Worm (Caenorhabditis elegans): Measurements from ENCODE around the gene thn-5.

The thn-5 gene

DNA sequence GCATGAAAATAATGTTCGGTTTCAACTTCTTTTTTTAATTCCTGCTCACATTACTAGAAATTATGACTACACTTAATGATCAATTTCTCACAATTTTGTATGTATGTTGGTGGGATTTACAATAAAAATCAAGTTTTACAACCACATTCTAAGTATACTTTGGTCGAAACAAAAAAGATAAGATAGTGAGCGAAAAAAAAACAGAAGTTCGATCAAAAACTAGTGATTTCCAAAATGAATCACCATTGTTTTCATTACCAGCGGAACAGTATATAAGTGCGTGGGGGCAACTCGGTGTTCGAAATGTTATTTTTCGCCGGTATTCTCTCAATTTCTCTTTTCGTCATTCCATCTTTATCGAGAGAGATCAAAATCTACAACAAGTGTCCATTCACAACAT is at the start of gene thn-5:
TSS of gene thn-5 (plus strand) at position 301 of the 400 bp plus-strand sequence.
- no peak for TF ChIP-seq ceh-13 (GFP tag; optimal IDR thresholded peaks at IDR 0.05)
- no peak for TF ChIP-seq hmg-4 (GFP tag; optimal IDR thresholded peaks at IDR 0.05)
- no peak for TF ChIP-seq scrt-1 (GFP tag; IDR thresholded peaks at IDR 0.05)

DNA sequence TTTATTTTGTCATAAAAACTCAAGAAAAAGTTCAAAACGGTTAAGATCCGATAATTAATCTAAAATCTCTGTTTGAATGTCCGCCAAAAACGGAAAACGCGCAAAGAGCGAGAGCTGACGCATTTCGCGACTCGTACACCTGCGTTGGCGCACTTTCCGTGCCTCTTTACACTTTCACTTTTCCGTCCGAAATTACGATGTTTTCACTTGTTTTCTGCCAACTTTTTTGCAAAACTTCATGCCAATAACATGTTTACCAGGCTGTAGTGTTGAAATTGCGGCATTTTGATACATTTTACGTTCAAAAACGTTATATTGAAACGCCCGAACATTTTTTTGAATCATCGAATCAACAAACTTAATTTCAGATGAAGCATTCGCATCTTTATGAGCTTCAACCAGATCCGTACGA is 46.9 kb upstream of the thn-5 start, which contains the start of gene W03F8.4:
TSS of gene W03F8.4 (plus strand) at position 369 of the 412 bp plus-strand sequence.
- TF ChIP-seq F13C5.2 (tag; optimal IDR thresholded peaks at IDR 0.05), result peak; percentile 73
- peak; percentile 70 for TF ChIP-seq pes-1 (GFP tag; IDR thresholded peaks at IDR 0.05)
- no peak for TF ChIP-seq aly-1 (tag; optimal IDR thresholded peaks at IDR 0.05)
- TF ChIP-seq hnd-1 (tag; optimal IDR thresholded peaks at IDR 0.05), result no peak
- peak; percentile 49 for TF ChIP-seq hmg-4 (GFP tag; optimal IDR thresholded peaks at IDR 0.05)
- no peak for TF ChIP-seq ets-7 (tag; optimal IDR thresholded peaks at IDR 0.05)
- TF ChIP-seq tbx-11 (GFP tag; IDR thresholded peaks at IDR 0.05), result peak; percentile 63; the same call in 1 of the 2 replicates
- TF ChIP-seq sea-1 (GFP tag; conservative IDR thresholded peaks at IDR 0.05), result peak; percentile 67; the same call in 1 of the 2 replicates
- TF ChIP-seq tbx-37 (GFP tag; conservative IDR thresholded peaks at IDR 0.05), result no peak; the same call in 1 of the 2 replicates
- 0 out of 2 replicates have a peak, but pooled peaks have one; percentile 30 for TF ChIP-seq scrt-1 (GFP tag; IDR thresholded peaks at IDR 0.05)
- TF ChIP-seq ceh-13 (GFP tag; optimal IDR thresholded peaks at IDR 0.05), result no peak
- TF ChIP-seq hmbx-1 (tag; optimal IDR thresholded peaks at IDR 0.05), result peak; percentile 50
- peak; percentile 4 for TF ChIP-seq tra-4 (tag; optimal IDR thresholded peaks at IDR 0.05)
- TF ChIP-seq B0310.2 (tag; optimal IDR thresholded peaks at IDR 0.05), result peak; percentile 53
- TF ChIP-seq ceh-36 (tag; optimal IDR thresholded peaks at IDR 0.05), result peak; percentile 54
- TF ChIP-seq flt-1 (GFP tag; IDR thresholded peaks at IDR 0.05), result peak; percentile 62; the same call in 1 of the 2 replicates
- peak; percentile 92 for TF ChIP-seq ama-1 (optimal IDR thresholded peaks at IDR 0.05)

DNA sequence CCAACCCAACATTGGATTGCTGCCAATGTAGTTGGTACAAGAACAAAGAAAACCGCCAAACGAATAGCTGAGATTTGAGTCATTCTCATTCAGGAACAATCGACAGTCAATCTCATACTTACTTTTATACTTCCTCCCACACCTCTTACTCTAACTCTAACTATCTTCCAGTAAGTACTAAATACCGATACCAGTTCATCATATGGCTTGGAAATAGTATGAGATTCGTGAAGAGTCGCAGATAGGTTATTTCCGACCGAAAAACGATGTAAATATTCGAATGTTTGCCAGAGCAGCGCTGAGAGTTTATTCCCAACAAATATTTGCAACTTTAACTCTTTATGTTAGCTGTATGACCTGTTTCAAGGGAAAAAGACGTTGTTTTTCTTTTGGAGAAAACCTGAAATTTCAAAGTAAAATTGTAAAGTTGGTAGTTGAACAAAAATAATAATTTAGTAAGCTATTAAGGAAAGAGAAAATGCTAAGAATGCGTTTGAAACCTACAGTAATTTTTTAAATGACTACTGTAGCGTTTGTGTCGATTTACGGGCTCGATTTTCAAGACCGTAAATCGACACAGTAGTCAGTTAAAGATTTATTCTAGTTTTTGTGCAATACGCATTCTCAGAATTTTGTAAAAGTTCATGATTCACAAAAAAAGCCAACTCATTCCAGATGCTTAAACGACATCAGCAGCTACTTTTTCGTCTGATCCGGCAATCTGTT is 44.0 kb upstream of the thn-5 start, which contains the start of the genes W03F8.6 and mtrf-1L:
TSS of gene W03F8.6 (minus strand) at position 101 of the 726 bp plus-strand sequence.
TSS of gene mtrf-1L (plus strand) at position 676 of the 726 bp plus-strand sequence.
- TF ChIP-seq pes-1 (GFP tag; IDR thresholded peaks at IDR 0.05) (no peak), F13C5.2 (tag; optimal IDR thresholded peaks at IDR 0.05) (no peak), ets-7 (tag; optimal IDR thresholded peaks at IDR 0.05) (no peak), ama-1 (optimal IDR thresholded peaks at IDR 0.05) (no peak), hmbx-1 (tag; optimal IDR thresholded peaks at IDR 0.05) (no peak)

DNA sequence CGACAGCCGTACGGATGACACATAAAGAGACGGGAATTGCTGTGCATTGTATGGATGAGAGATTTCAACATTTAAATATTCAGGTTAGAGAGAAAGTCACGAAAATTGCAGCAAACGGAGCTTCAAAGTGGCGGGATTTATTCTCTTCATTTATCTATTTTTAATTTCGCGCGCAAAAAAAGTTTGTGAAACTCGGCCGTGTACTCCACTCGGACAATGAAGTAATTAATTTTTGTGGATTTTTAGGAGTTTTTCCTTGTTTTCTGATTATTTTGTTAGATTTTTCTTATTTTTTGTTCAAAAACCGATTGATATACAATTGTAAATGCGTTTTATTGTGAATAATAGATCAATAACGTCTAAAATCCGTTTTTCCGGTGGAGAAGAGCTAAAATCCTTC is 42.6 kb upstream of the thn-5 start:
- no peak for TF ChIP-seq hmg-4 (GFP tag; optimal IDR thresholded peaks at IDR 0.05)
- no peak for TF ChIP-seq aly-1 (tag; optimal IDR thresholded peaks at IDR 0.05)
- TF ChIP-seq pes-1 (GFP tag; IDR thresholded peaks at IDR 0.05), result no peak
- TF ChIP-seq B0310.2 (tag; optimal IDR thresholded peaks at IDR 0.05), result no peak
- TF ChIP-seq tra-4 (tag; optimal IDR thresholded peaks at IDR 0.05), result no peak
- no peak for TF ChIP-seq ceh-36 (tag; optimal IDR thresholded peaks at IDR 0.05)
- TF ChIP-seq flt-1 (GFP tag; IDR thresholded peaks at IDR 0.05), result no peak
- no peak for TF ChIP-seq ets-7 (tag; optimal IDR thresholded peaks at IDR 0.05)
- no peak for TF ChIP-seq hmbx-1 (tag; optimal IDR thresholded peaks at IDR 0.05)
- no peak for TF ChIP-seq tbx-37 (GFP tag; conservative IDR thresholded peaks at IDR 0.05)
- no peak for TF ChIP-seq sea-1 (GFP tag; conservative IDR thresholded peaks at IDR 0.05)

DNA sequence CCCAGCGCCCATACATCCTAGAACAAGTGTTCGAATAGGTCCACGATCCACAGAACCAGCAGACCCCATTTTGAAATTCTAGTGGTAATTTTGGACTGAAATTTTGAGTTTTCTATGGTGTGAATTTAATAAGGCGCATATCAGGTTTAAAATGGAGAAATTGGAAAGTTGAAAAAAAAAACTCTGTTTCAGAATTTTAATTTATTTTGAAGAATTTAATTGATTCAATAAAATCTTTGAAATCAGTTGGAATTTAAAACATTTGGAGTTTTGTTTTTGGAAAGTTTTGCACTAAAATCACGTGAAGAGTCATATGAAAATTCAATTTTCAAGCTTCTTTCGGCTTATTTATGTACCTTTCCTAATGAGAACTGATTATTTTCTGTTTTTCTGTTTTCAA is 35.1 kb upstream of the thn-5 start, which contains the start of gene gpa-18:
TSS of gene gpa-18 (minus strand) at position 101 of the 400 bp plus-strand sequence.
- no peak for TF ChIP-seq ceh-36 (tag; optimal IDR thresholded peaks at IDR 0.05)
- no peak for TF ChIP-seq tbx-11 (GFP tag; IDR thresholded peaks at IDR 0.05)
- no peak for TF ChIP-seq aly-1 (tag; optimal IDR thresholded peaks at IDR 0.05)
- TF ChIP-seq pes-1 (GFP tag; IDR thresholded peaks at IDR 0.05), result no peak
- no peak for TF ChIP-seq ets-7 (tag; optimal IDR thresholded peaks at IDR 0.05)
- no peak for TF ChIP-seq hmg-4 (GFP tag; optimal IDR thresholded peaks at IDR 0.05)
- TF ChIP-seq B0310.2 (tag; optimal IDR thresholded peaks at IDR 0.05), result no peak
- TF ChIP-seq tra-4 (tag; optimal IDR thresholded peaks at IDR 0.05), result no peak
- TF ChIP-seq ama-1 (optimal IDR thresholded peaks at IDR 0.05), result no peak
- TF ChIP-seq scrt-1 (GFP tag; IDR thresholded peaks at IDR 0.05), result no peak
- TF ChIP-seq sea-1 (GFP tag; conservative IDR thresholded peaks at IDR 0.05), result no peak
- TF ChIP-seq hmbx-1 (tag; optimal IDR thresholded peaks at IDR 0.05), result no peak

DNA sequence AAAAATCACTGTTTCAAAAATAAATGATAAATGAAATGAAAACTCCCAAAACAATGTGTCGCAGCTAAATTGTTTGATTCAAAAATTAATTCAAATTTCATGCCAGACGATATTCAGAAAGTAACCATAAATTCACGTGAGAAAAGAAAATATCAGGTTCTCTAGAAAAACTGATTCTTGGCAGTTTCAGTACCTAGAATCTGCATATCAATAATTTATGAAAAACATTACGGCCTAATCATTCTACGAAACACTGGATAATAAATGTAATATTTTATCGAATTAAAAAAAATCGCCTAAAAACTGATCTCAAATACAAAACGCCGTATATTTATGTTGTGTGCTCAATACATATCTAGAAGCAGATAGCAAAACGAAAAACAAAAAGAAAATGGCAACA is 29.8 kb upstream of the thn-5 start:
- TF ChIP-seq hnd-1 (tag; optimal IDR thresholded peaks at IDR 0.05) (no peak), flt-1 (GFP tag; IDR thresholded peaks at IDR 0.05) (no peak), tbx-11 (GFP tag; IDR thresholded peaks at IDR 0.05) (no peak), hmg-4 (GFP tag; optimal IDR thresholded peaks at IDR 0.05) (no peak), ceh-36 (tag; optimal IDR thresholded peaks at IDR 0.05) (no peak), tra-4 (tag; optimal IDR thresholded peaks at IDR 0.05) (no peak)

DNA sequence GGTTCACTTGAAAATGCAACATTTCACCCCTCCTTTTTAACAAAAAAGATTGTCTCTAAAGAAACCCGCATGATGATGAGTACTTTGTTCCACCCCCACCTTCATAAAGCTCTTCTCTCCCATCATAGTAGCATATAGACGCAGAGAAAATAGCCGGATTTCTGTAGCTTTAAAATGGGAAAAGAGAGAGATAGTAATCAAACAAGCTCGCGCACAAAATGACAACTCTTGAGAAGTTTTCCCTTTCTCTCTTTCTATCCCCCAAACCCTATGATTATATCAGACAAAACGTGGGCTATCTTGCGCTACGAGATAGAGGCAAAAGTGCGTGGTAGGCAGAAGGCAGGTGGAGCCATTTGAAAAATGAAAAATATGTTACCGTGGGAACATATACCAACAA is 28.1 kb upstream of the thn-5 start:
- no peak for TF ChIP-seq aly-1 (tag; optimal IDR thresholded peaks at IDR 0.05)
- TF ChIP-seq tra-4 (tag; optimal IDR thresholded peaks at IDR 0.05), result no peak
- no peak for TF ChIP-seq pes-1 (GFP tag; IDR thresholded peaks at IDR 0.05)
- no peak for TF ChIP-seq hnd-1 (tag; optimal IDR thresholded peaks at IDR 0.05)
- no peak for TF ChIP-seq ceh-36 (tag; optimal IDR thresholded peaks at IDR 0.05)

DNA sequence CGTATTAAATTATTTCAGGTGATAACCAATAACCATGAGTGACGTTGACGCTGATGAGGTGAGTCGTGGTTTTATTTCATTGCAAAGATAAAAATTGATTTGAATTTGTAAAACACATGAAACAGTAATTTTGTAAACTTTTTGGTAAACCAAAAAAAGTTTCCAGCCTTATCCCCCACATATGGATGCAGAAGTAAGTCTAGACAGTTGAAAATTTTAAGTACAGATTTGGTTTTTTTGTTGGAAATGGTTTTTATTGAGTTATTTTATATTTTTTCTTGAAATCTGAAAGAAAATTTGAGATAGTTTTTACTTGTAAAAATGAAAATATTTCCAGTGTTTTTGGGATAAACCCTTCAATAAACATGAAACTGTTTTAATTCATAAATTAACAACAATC is 26.1 kb upstream of the thn-5 start, which contains the start of gene tni-4:
TSS of gene tni-4 (plus strand) at position 19 of the 400 bp plus-strand sequence.
- TF ChIP-seq tra-4 (tag; optimal IDR thresholded peaks at IDR 0.05) (no peak), pes-1 (GFP tag; IDR thresholded peaks at IDR 0.05) (no peak), ets-7 (tag; optimal IDR thresholded peaks at IDR 0.05) (no peak), ceh-13 (GFP tag; optimal IDR thresholded peaks at IDR 0.05) (no peak), ama-1 (optimal IDR thresholded peaks at IDR 0.05) (no peak), aly-1 (tag; optimal IDR thresholded peaks at IDR 0.05) (no peak), scrt-1 (GFP tag; IDR thresholded peaks at IDR 0.05) (no peak), tbx-11 (GFP tag; IDR thresholded peaks at IDR 0.05) (no peak), flt-1 (GFP tag; IDR thresholded peaks at IDR 0.05) (no peak), hmg-4 (GFP tag; optimal IDR thresholded peaks at IDR 0.05) (no peak), F13C5.2 (tag; optimal IDR thresholded peaks at IDR 0.05) (no peak), tbx-37 (GFP tag; conservative IDR thresholded peaks at IDR 0.05) (no peak), B0310.2 (tag; optimal IDR thresholded peaks at IDR 0.05) (no peak), sea-1 (GFP tag; conservative IDR thresholded peaks at IDR 0.05) (no peak), ceh-36 (tag; optimal IDR thresholded peaks at IDR 0.05) (no peak), hmbx-1 (tag; optimal IDR thresholded peaks at IDR 0.05) (no peak), hnd-1 (tag; optimal IDR thresholded peaks at IDR 0.05) (no peak)
